Worm (Caenorhabditis elegans) whole organism, young adult: ENCODE results near the gene ZK507.1.

Experiments used
- B0019.2 ChIP-seq: fragments of 200-800 bp; sonication (Bioruptor generic); conservative IDR thresholded peaks from 2 replicates; pipeline ENCODE4 v1.3.6; 2022; ENCODE audit warnings: missing genetic modification reagents, missing genetic modification characterization, missing compliant biosample characterization
- B0035.1 ChIP-seq: sonication (generic microtip); optimal IDR thresholded peaks from 2 replicates; lab custom pipeline; 2016; ENCODE audit warnings: missing genetic modification characterization, mild to moderate bottlenecking, missing compliant biosample characterization, missing genotype, missing genetic modification reagents
- C17E4.6 ChIP-seq: fragments of 200-800 bp; sonication (Bioruptor generic); IDR thresholded peaks from 2 replicates; pipeline ENCODE4 v1.3.6; 2022; ENCODE audit warnings: missing genetic modification reagents, missing genetic modification characterization, missing compliant biosample characterization
- F33H1.4 ChIP-seq: fragments of 200-800 bp; sonication (Bioruptor generic); IDR thresholded peaks from 2 replicates; pipeline ENCODE4 v1.3.6; 2022; ENCODE audit warnings: missing genetic modification reagents, missing genetic modification characterization, missing compliant biosample characterization
- F49E8.2 ChIP-seq: sonication (generic microtip); optimal IDR thresholded peaks from 3 replicates; lab custom pipeline; 2017; ENCODE audit warnings: missing genetic modification characterization, mild to moderate bottlenecking, missing compliant biosample characterization, antibody characterized with exemption, moderate library complexity; ENCODE audit not compliant: insufficient read depth
- F52B5.7 ChIP-seq: sonication (generic microtip); optimal IDR thresholded peaks from 2 replicates; lab custom pipeline; 2016; ENCODE audit warnings: mild to moderate bottlenecking, missing genetic modification characterization, missing compliant biosample characterization
- K12H6.12 ChIP-seq: fragments of 200-800 bp; sonication (Bioruptor generic); optimal IDR thresholded peaks from 2 replicates; lab custom pipeline; 2018; ENCODE audit warnings: mild to moderate bottlenecking, missing genetic modification characterization, missing compliant biosample characterization
- T07F8.4 ChIP-seq: sonication (generic microtip); optimal IDR thresholded peaks from 2 replicates; lab custom pipeline; 2016; ENCODE audit warnings: mild to moderate bottlenecking, missing genetic modification characterization, moderate library complexity, missing compliant biosample characterization
- T26A5.8 ChIP-seq: sonication (generic microtip); optimal IDR thresholded peaks from 2 replicates; lab custom pipeline; 2016; ENCODE audit warnings: missing genetic modification characterization, missing compliant biosample characterization
- Y67H2A.10 ChIP-seq: fragments of 200-800 bp; sonication (Bioruptor generic); conservative IDR thresholded peaks from 2 replicates; pipeline ENCODE4 v1.3.6; 2022; ENCODE audit warnings: missing genetic modification reagents, missing genetic modification characterization, missing compliant biosample characterization
- Y95B8A.8 ChIP-seq: fragments of 200-800 bp; sonication (Bioruptor generic); IDR thresholded peaks from 2 replicates; pipeline ENCODE4 v1.3.6; 2022; ENCODE audit warnings: missing genetic modification reagents, missing genetic modification characterization, missing compliant biosample characterization
- aptf-2 ChIP-seq: fragments of 200-800 bp; sonication (Bioruptor generic); conservative IDR thresholded peaks from 2 replicates; pipeline ENCODE4 v1.3.6; 2022; ENCODE audit warnings: missing genetic modification reagents, missing genetic modification characterization, missing compliant biosample characterization
- aptf-3 ChIP-seq: fragments of 200-800 bp; sonication (Bioruptor generic); IDR thresholded peaks from 2 replicates; pipeline ENCODE4 v1.3.6; 2022; ENCODE audit warnings: missing genetic modification characterization, missing compliant biosample characterization
- chd-7 ChIP-seq: sonication (generic microtip); optimal IDR thresholded peaks from 2 replicates; lab custom pipeline; 2016; ENCODE audit warnings: mild to moderate bottlenecking, missing genetic modification characterization, moderate library complexity, missing compliant biosample characterization
- dox-1 ChIP-seq: fragments of 200-800 bp; sonication (Bioruptor generic); IDR thresholded peaks from 2 replicates; pipeline ENCODE4 v1.3.6; 2022; ENCODE audit warnings: missing genetic modification reagents, missing genetic modification characterization, missing compliant biosample characterization
- egrh-3 ChIP-seq: fragments of 200-800 bp; sonication (Bioruptor generic); IDR thresholded peaks from 2 replicates; pipeline ENCODE4 v1.3.6; 2022; ENCODE audit warnings: missing genetic modification reagents, missing genetic modification characterization, missing compliant biosample characterization
- fkh-3 ChIP-seq: sonication (generic microtip); optimal IDR thresholded peaks from 2 replicates; lab custom pipeline; 2016; ENCODE audit warnings: mild to moderate bottlenecking, missing genetic modification characterization, missing compliant biosample characterization
- him-1 ChIP-seq: sonication (generic microtip); optimal IDR thresholded peaks from 2 replicates; lab custom pipeline; 2016; ENCODE audit warnings: missing genotype, missing genetic modification reagents, missing genetic modification characterization, missing compliant biosample characterization
- hlh-26 ChIP-seq: fragments of 200-800 bp; sonication (Bioruptor generic); conservative IDR thresholded peaks from 2 replicates; pipeline ENCODE4 v1.3.6; 2022; ENCODE audit warnings: missing genetic modification reagents, missing genetic modification characterization, missing compliant biosample characterization
- hrde-1 ChIP-seq: sonication (generic microtip); optimal IDR thresholded peaks from 2 replicates; lab custom pipeline; 2016; ENCODE audit warnings: missing genetic modification characterization, mild to moderate bottlenecking, missing compliant biosample characterization, moderate library complexity, missing genotype, missing genetic modification reagents, borderline replicate concordance
- hsf-1 ChIP-seq: fragments of 200-800 bp; sonication (Bioruptor generic); IDR thresholded peaks from 2 replicates; pipeline ENCODE4 v1.3.6; 2022; ENCODE audit warnings: missing genetic modification reagents, missing genetic modification characterization, missing compliant biosample characterization
- lin-26 ChIP-seq: fragments of 200-800 bp; sonication (Bioruptor generic); IDR thresholded peaks from 2 replicates; pipeline ENCODE4 v1.3.6; 2022; ENCODE audit warnings: missing genetic modification reagents, missing genetic modification characterization, missing compliant biosample characterization
- lin-40 ChIP-seq: sonication (generic microtip); optimal IDR thresholded peaks from 2 replicates; lab custom pipeline; 2016; ENCODE audit warnings: missing genetic modification characterization, mild to moderate bottlenecking, missing compliant biosample characterization, missing genotype, missing genetic modification reagents
- lin-54 ChIP-seq: fragments of 200-800 bp; sonication (Bioruptor generic); optimal IDR thresholded peaks from 2 replicates; lab custom pipeline; 2018; ENCODE audit warnings: mild to moderate bottlenecking, missing genetic modification characterization, missing compliant biosample characterization
- lsl-1 ChIP-seq: fragments of 200-800 bp; sonication (Bioruptor generic); optimal IDR thresholded peaks from 2 replicates; lab custom pipeline; 2018; ENCODE audit warnings: mild to moderate bottlenecking, missing genetic modification characterization, moderate library complexity, missing compliant biosample characterization
- lsy-27 ChIP-seq: sonication (generic microtip); optimal IDR thresholded peaks from 2 replicates; lab custom pipeline; 2017; ENCODE audit warnings: missing genetic modification characterization, mild to moderate bottlenecking, missing compliant biosample characterization, antibody characterized with exemption, missing genotype, borderline replicate concordance; ENCODE audit not compliant: insufficient read depth
- madf-8 ChIP-seq: fragments of 200-800 bp; sonication (Bioruptor generic); conservative IDR thresholded peaks from 2 replicates; pipeline ENCODE4 v1.3.6; 2022; ENCODE audit warnings: missing genetic modification reagents, missing genetic modification characterization, missing compliant biosample characterization
- mes-4 ChIP-seq: sonication (generic microtip); optimal IDR thresholded peaks from 2 replicates; lab custom pipeline; 2016; ENCODE audit warnings: missing genotype, missing genetic modification characterization, missing compliant biosample characterization
- mxl-1 ChIP-seq: sonication (generic microtip); optimal IDR thresholded peaks from 2 replicates; lab custom pipeline; 2016; ENCODE audit warnings: missing genetic modification characterization, missing compliant biosample characterization
- nhr-120 ChIP-seq: fragments of 200-800 bp; sonication (Bioruptor generic); IDR thresholded peaks from 2 replicates; pipeline ENCODE4 v1.3.6; 2022; ENCODE audit warnings: missing genetic modification characterization, missing compliant biosample characterization
- nhr-80 ChIP-seq: sonication (generic microtip); optimal IDR thresholded peaks from 2 replicates; lab custom pipeline; 2016; ENCODE audit warnings: missing genetic modification characterization, missing compliant biosample characterization
- nhr-90 ChIP-seq: sonication (generic microtip); optimal IDR thresholded peaks from 2 replicates; lab custom pipeline; 2016; ENCODE audit warnings: missing genotype, mild to moderate bottlenecking, missing genetic modification characterization, missing compliant biosample characterization
- pbrm-1 ChIP-seq: fragments of 200-800 bp; sonication (Bioruptor generic); IDR thresholded peaks from 2 replicates; pipeline ENCODE4 v1.3.6; 2022; ENCODE audit warnings: missing genetic modification reagents, missing genetic modification characterization, missing compliant biosample characterization
- pha-4 ChIP-seq: fragments of 150-350 bp; sonication (generic microtip); optimal IDR thresholded peaks from 2 replicates; lab custom pipeline; 2014; ENCODE audit warnings: missing biosample characterization, missing genetic modification reagents, missing genetic modification characterization
- rcor-1 ChIP-seq: fragments of 200-800 bp; sonication (Bioruptor generic); IDR thresholded peaks from 2 replicates; pipeline ENCODE4 v1.3.6; 2022; ENCODE audit warnings: missing genetic modification reagents, missing genetic modification characterization, missing compliant biosample characterization
- rec-8 ChIP-seq, 2 experiments: sonication (generic microtip); optimal IDR thresholded peaks; 2 replicates each; lab custom pipeline; 2016; ENCODE audit warnings: mild to moderate bottlenecking in 2 of 2, missing genetic modification characterization in 2 of 2, missing genetic modification reagents in 2 of 2, missing genotype in 2 of 2, missing biosample characterization in 1 of 2, missing compliant biosample characterization in 1 of 2, moderate library complexity in 1 of 2
- repo-1 ChIP-seq: sonication (generic microtip); optimal IDR thresholded peaks from 2 replicates; lab custom pipeline; 2017; ENCODE audit warnings: mild to moderate bottlenecking, missing genetic modification characterization, missing compliant biosample characterization
- rpc-1 ChIP-seq, 2 experiments: fragments of 150-350 bp in 1 of 2; sonication (generic microtip) in 1 of 2; optimal IDR thresholded peaks; 2 replicates each; lab custom pipeline; 2014 to 2018; ENCODE audit warnings: missing biosample characterization in 1 of 2, missing genetic modification characterization in 1 of 2, missing genetic modification reagents in 1 of 2, missing genotype in 1 of 2
- snpc-1.3 ChIP-seq: sonication (generic microtip); optimal IDR thresholded peaks from 2 replicates; lab custom pipeline; 2017; ENCODE audit warnings: missing genetic modification characterization, mild to moderate bottlenecking, missing compliant biosample characterization, antibody characterized with exemption, moderate library complexity, missing genotype, missing genetic modification reagents; ENCODE audit not compliant: insufficient read depth
- tbx-9 ChIP-seq: sonication (generic microtip); optimal IDR thresholded peaks from 2 replicates; lab custom pipeline; 2016; ENCODE audit warnings: borderline replicate concordance, missing genetic modification characterization, inconsistent platforms, missing compliant biosample characterization
- unc-130 ChIP-seq: sonication (generic microtip); optimal IDR thresholded peaks from 2 replicates; lab custom pipeline; 2016; ENCODE audit warnings: missing genetic modification reagents, missing genetic modification characterization, missing compliant biosample characterization
- unc-62 ChIP-seq: fragments of 150-350 bp; optimal IDR thresholded peaks from 2 replicates; lab custom pipeline; 2014; ENCODE audit warnings: missing biosample characterization, missing genetic modification reagents, missing genetic modification characterization
- zfh-2 ChIP-seq: fragments of 200-800 bp; sonication (Bioruptor generic); conservative IDR thresholded peaks from 2 replicates; pipeline ENCODE4 v1.3.6; 2022; ENCODE audit warnings: missing genetic modification reagents, missing genetic modification characterization, missing compliant biosample characterization
- zim-3 ChIP-seq: sonication (generic microtip); optimal IDR thresholded peaks from 2 replicates; lab custom pipeline; 2017; ENCODE audit warnings: mild to moderate bottlenecking, missing genetic modification characterization, moderate library complexity, missing compliant biosample characterization
- ztf-28 ChIP-seq: fragments of 200-800 bp; sonication (Bioruptor generic); IDR thresholded peaks from 2 replicates; pipeline ENCODE4 v1.3.6; 2022; ENCODE audit warnings: missing genetic modification reagents, missing genetic modification characterization, missing compliant biosample characterization
- ztf-3 ChIP-seq: fragments of 200-800 bp; sonication (Bioruptor generic); optimal IDR thresholded peaks from 2 replicates; lab custom pipeline; 2018; ENCODE audit warnings: mild to moderate bottlenecking, missing genetic modification characterization, missing compliant biosample characterization
- ztf-6 ChIP-seq: fragments of 200-800 bp; sonication (Bioruptor generic); IDR thresholded peaks from 2 replicates; pipeline ENCODE4 v1.3.6; 2022; ENCODE audit warnings: missing genetic modification reagents, missing genetic modification characterization, missing compliant biosample characterization

ZK507.1 gene

DNA sequence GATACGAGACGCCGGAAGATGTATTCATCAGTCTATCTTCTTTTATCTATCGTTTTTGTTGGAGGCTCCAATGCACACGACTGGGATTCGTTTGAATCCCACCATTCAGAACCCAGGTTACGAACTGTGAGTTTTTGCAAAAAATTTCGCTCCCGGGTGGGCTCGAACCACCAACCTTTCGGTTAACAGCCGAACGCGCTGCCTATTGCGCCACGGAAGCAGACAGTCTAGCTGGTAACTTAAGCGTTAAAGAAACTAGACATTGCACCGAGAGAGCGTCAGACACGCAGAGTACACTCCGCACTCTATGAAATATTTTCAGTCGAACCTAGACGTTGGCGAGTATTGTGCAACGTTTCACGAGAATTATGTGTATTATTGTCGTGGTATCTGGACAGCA is 2.9 kb upstream of the ZK507.1 start (continued):
- TF ChIP-seq T26A5.8 (tag; lab: Kevin White, UChicago) (no peak), rpc-1 (optimal IDR thresholded peaks at IDR 0.05; lab: Kevin White, UChicago) (peak; percentile 74), rpc-1 (tag; optimal IDR thresholded peaks at IDR 0.05; lab: Kevin White, UChicago) (peak; percentile 80), chd-7 (tag; lab: Kevin White, UChicago) (peak; percentile 67), him-1 (peak; percentile 92), lsy-27 (tag; lab: Kevin White, UChicago) (peak; percentile 77), hlh-26 (no peak), ztf-3 (no peak), fkh-3 (tag; lab: Kevin White, UChicago) (no peak), tbx-9 (no peak), hsf-1 (GFP tag; lab: Robert Waterston, UW) (peak; percentile 9; the same call in 1 of the 2 replicates), ztf-28 (no peak), F49E8.2 (tag; lab: Kevin White, UChicago) (peak; percentile 40), lin-54 (peak; percentile 54), rec-8 (tag; optimal IDR thresholded peaks at IDR 0.05; lab: Kevin White, UChicago) (peak; percentile 31 to 81), aptf-2 (GFP tag; lab: Robert Waterston, UW) (peak; percentile 69; the same call in 1 of the 2 replicates), unc-130 (GFP tag; lab: Kevin White, UChicago) (no peak), lin-40 (tag; lab: Kevin White, UChicago) (no peak), pbrm-1 (0 out of 2 replicates have a peak, but pooled peaks have one; percentile 55), B0019.2 (GFP tag; lab: Robert Waterston, UW) (no peak), rcor-1 (GFP tag; lab: Robert Waterston, UW) (peak; percentile 68), hrde-1 (tag; lab: Kevin White, UChicago) (no peak), snpc-1.3 (tag; lab: Kevin White, UChicago) (peak; percentile 29), mes-4 (tag; lab: Kevin White, UChicago) (no peak), F52B5.7 (peak; percentile 74), Y95B8A.8 (GFP tag; lab: Robert Waterston, UW) (0 out of 2 replicates have a peak, but pooled peaks have one; percentile 30), C17E4.6 (GFP tag; lab: Robert Waterston, UW) (no peak), T07F8.4 (tag; lab: Kevin White, UChicago) (peak; percentile 56), egrh-3 (GFP tag; lab: Robert Waterston, UW) (peak; percentile 46; the same call in 1 of the 2 replicates), madf-8 (GFP tag; lab: Robert Waterston, UW) (no peak), mxl-1 (tag; lab: Kevin White, UChicago) (peak; percentile 51), Y67H2A.10 (GFP tag; lab: Robert Waterston, UW) (0 out of 2 replicates have a peak, but pooled peaks have one; percentile 7), aptf-3 (GFP tag; lab: Robert Waterston, UW) (no peak), nhr-90 (tag; lab: Kevin White, UChicago) (peak; percentile 83), lin-26 (GFP tag; lab: Robert Waterston, UW) (peak; percentile 92), lsl-1 (GFP tag; lab: Kevin White, UChicago) (peak; percentile 56), nhr-80 (tag; lab: Kevin White, UChicago) (peak; percentile 33), dox-1 (peak; percentile 81), F33H1.4 (GFP tag; lab: Robert Waterston, UW) (peak; percentile 32; the same call in 1 of the 2 replicates), pha-4 (tag; lab: Kevin White, UChicago) (no peak), unc-62 (GFP tag; lab: Kevin White, UChicago) (no peak), B0035.1 (no peak), zfh-2 (GFP tag; lab: Robert Waterston, UW) (no peak), K12H6.12 (tag; lab: Kevin White, UChicago) (peak; percentile 36), nhr-120 (GFP tag; lab: Robert Waterston, UW) (no peak), repo-1 (tag; lab: Kevin White, UChicago) (peak; percentile 52), zim-3 (tag; lab: Kevin White, UChicago) (peak; percentile 60), ztf-6 (GFP tag; lab: Robert Waterston, UW) (peak; percentile 65; the same call in 1 of the 2 replicates)
